Worm (Caenorhabditis elegans) whole organism, L1 larva: ENCODE results near the gene pas-1.

Experiments
- mef-2 ChIP-seq: fragments of 150-350 bp; optimal IDR thresholded peaks from 2 replicates; lab custom pipeline; 2014; ENCODE audit warnings: missing biosample characterization, missing genetic modification characterization
- nhr-28 ChIP-seq: fragments of 150-350 bp; optimal IDR thresholded peaks from 2 replicates; lab custom pipeline; 2014; ENCODE audit warnings: missing biosample characterization, missing genetic modification characterization
- tbx-2 ChIP-seq: sonication (generic microtip); optimal IDR thresholded peaks from 2 replicates; lab custom pipeline; 2016; ENCODE audit warnings: missing genetic modification characterization, missing compliant biosample characterization

Gene pas-1

DNA sequence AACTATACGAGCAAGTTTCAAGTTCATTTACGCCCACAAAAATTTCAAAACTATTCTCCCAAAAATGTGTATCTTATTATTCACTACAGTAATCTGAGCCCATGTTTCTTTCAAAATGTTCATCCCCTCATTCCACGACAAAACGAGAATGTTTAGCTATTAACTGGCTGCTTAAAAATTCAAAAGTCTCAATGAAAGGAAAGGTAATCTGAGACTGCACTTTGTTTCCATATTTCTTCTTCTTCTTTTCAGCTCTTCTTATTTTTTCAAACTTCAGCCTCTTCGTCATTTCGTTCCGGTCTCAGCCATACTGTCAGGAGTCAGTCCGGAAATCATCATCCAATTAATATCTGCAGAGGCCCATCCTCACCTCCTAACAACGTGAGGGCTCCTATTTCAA, 49.6 kb downstream of the pas-1 start, which contains the start of gene unc-39 (continued):
- TF ChIP-seq tbx-2 (no peak), nhr-28 (tag; lab: Kevin White, UChicago) (no peak), mef-2 (tag; lab: Kevin White, UChicago) (no peak)
- TF ChIP-seq, all 84 proteins: peak for 0
